Fruit fly (Drosophila melanogaster): Measurements from ENCODE around the gene Hers.

- TF ChIP-seq Myc (optimal IDR thresholded peaks at IDR 0.05) (no peak), CG32264 (GFP tag; optimal IDR thresholded peaks at IDR 0.05) (no peak), Rel (GFP tag; optimal IDR thresholded peaks at IDR 0.05) (no peak), Rel (tag; optimal IDR thresholded peaks at IDR 0.05) (no peak), h (GFP tag; optimal IDR thresholded peaks at IDR 0.05) (no peak)
These were observed 24.2 kb downstream of the Hers start, which contains the start of gene amn for dm6 chrX:19890010-19890665.
